Fruit fly (Drosophila melanogaster) whole organism, embryonic: ENCODE results near the gene CG9328.
A peak's percentile ranks its signal among the peaks of the same experiment; 100 is the strongest.

ENCODE experiments used
- Asciz ChIP-seq: fragments of 200-800 bp; sonication (Bioruptor generic); optimal IDR thresholded peaks from 2 replicates; lab custom pipeline; 2017; ENCODE audit warnings: missing biosample characterization, mild to moderate bottlenecking, missing genetic modification characterization, missing genetic modification reagents
- Awh ChIP-seq: fragments of 200-800 bp; sonication (Bioruptor generic); IDR thresholded peaks from 2 replicates; pipeline ENCODE4, ENCODE4 v1.3.6; 2022; ENCODE audit warnings: missing biosample characterization, missing genetic modification characterization
- CG10267 ChIP-seq: fragments of 200-800 bp; sonication (Bioruptor generic); optimal IDR thresholded peaks from 2 replicates; lab custom pipeline; 2018; ENCODE audit warnings: missing biosample characterization, mild to moderate bottlenecking, missing genetic modification characterization, moderate library complexity
- CG10366 ChIP-seq: fragments of 200-800 bp; sonication (Bioruptor generic); IDR thresholded peaks from 2 replicates; pipeline ENCODE4 v1.3.6; 2022; ENCODE audit warnings: missing biosample characterization, missing genetic modification characterization
- CG10565 ChIP-seq: fragments of 200-800 bp; sonication (Bioruptor generic); optimal IDR thresholded peaks from 3 replicates; lab custom pipeline; 2016; ENCODE audit warnings: missing biosample characterization, mild to moderate bottlenecking, missing genetic modification characterization
- CG12744 ChIP-seq: fragments of 200-800 bp; sonication (Bioruptor generic); optimal IDR thresholded peaks from 2 replicates; lab custom pipeline; 2016; ENCODE audit warnings: missing biosample characterization, missing genetic modification characterization
- CG13775 ChIP-seq: fragments of 200-800 bp; sonication (Bioruptor generic); optimal IDR thresholded peaks from 3 replicates; lab custom pipeline; 2017; ENCODE audit warnings: missing biosample characterization, mild to moderate bottlenecking, missing genetic modification characterization
- CG14667 ChIP-seq: fragments of 200-800 bp; sonication (Bioruptor generic); IDR thresholded peaks from 2 replicates; pipeline ENCODE4 v1.3.6; 2022; ENCODE audit warnings: missing biosample characterization, missing genetic modification characterization
- CG17359 ChIP-seq: fragments of 200-800 bp; sonication (Bioruptor generic); optimal IDR thresholded peaks from 3 replicates; lab custom pipeline; 2018; ENCODE audit warnings: missing biosample characterization, mild to moderate bottlenecking, missing genetic modification characterization, moderate library complexity
- CG17568 ChIP-seq: fragments of 200-800 bp; sonication (Bioruptor generic); optimal IDR thresholded peaks from 2 replicates; lab custom pipeline; 2018; ENCODE audit warnings: missing biosample characterization, mild to moderate bottlenecking, missing genetic modification characterization, moderate library complexity
- CG17912 ChIP-seq: fragments of 200-800 bp; sonication (Bioruptor generic); optimal IDR thresholded peaks from 2 replicates; lab custom pipeline; 2018; ENCODE audit warnings: missing biosample characterization, mild to moderate bottlenecking, missing genetic modification characterization
- CG18599 ChIP-seq: fragments of 200-800 bp; sonication (Bioruptor generic); optimal IDR thresholded peaks from 3 replicates; lab custom pipeline; 2017; ENCODE audit warnings: missing biosample characterization, missing genetic modification characterization, mild to moderate bottlenecking, moderate library complexity, missing genetic modification reagents
- CG18764 ChIP-seq: fragments of 200-800 bp; sonication (Bioruptor generic); optimal IDR thresholded peaks from 3 replicates; lab custom pipeline; 2016; ENCODE audit warnings: missing biosample characterization, missing genetic modification characterization
- CG2120 ChIP-seq: fragments of 200-800 bp; sonication (Bioruptor generic); optimal IDR thresholded peaks from 3 replicates; lab custom pipeline; 2016; ENCODE audit warnings: missing biosample characterization, missing genetic modification characterization
- CG33213 ChIP-seq: fragments of 200-800 bp; sonication (Bioruptor generic); optimal IDR thresholded peaks from 3 replicates; lab custom pipeline; 2016; ENCODE audit warnings: missing biosample characterization, missing genetic modification characterization
- CG6765 ChIP-seq: fragments of 200-800 bp; sonication (Bioruptor generic); optimal IDR thresholded peaks from 3 replicates; lab custom pipeline; 2017; ENCODE audit warnings: missing biosample characterization, mild to moderate bottlenecking, missing genetic modification characterization
- CkIIα-i1 ChIP-seq: fragments of 200-800 bp; sonication (Bioruptor generic); IDR thresholded peaks from 2 replicates; pipeline ENCODE4 v1.3.6; 2022; ENCODE audit warnings: missing biosample characterization, missing genetic modification characterization
- D19A ChIP-seq: fragments of 200-800 bp; optimal IDR thresholded peaks from 3 replicates; lab custom pipeline; 2019; ENCODE audit warnings: missing biosample characterization, mild to moderate bottlenecking, missing genetic modification characterization, moderate library complexity
- Dip3 ChIP-seq: fragments of 200-800 bp; sonication (Bioruptor generic); optimal IDR thresholded peaks from 3 replicates; lab custom pipeline; 2016; ENCODE audit warnings: missing biosample characterization, missing genetic modification characterization
- Dll ChIP-seq: fragments of 200-800 bp; sonication (Bioruptor generic); IDR thresholded peaks from 4 replicates; pipeline ENCODE4 v1.3.6; 2022; ENCODE audit warnings: missing biosample characterization, missing genetic modification characterization; ENCODE audit not compliant: partially characterized antibody
- GATAe ChIP-seq: fragments of 200-800 bp; sonication (Bioruptor generic); conservative IDR thresholded peaks from 2 replicates; pipeline ENCODE4 v1.3.6; 2022; ENCODE audit warnings: missing biosample characterization, missing genetic modification characterization
- Gug ChIP-seq: fragments of 200-800 bp; sonication (Bioruptor generic); IDR thresholded peaks from 4 replicates; pipeline ENCODE4 v1.3.6; 2022; ENCODE audit warnings: missing biosample characterization, missing genetic modification characterization
- Opbp ChIP-seq: fragments of 200-800 bp; sonication (Bioruptor generic); IDR thresholded peaks from 3 replicates; pipeline ENCODE4 v1.3.6; 2022; ENCODE audit warnings: missing biosample characterization, missing genetic modification characterization; ENCODE audit not compliant: partially characterized antibody
- Poxn ChIP-seq: fragments of 200-800 bp; sonication (Bioruptor generic); IDR thresholded peaks from 2 replicates; pipeline ENCODE4 v1.3.6; 2022; ENCODE audit warnings: missing biosample characterization, missing genetic modification characterization
- Rfx ChIP-seq: fragments of 200-800 bp; sonication (Bioruptor generic); IDR thresholded peaks from 2 replicates; pipeline ENCODE4 v1.3.6; 2022; ENCODE audit warnings: missing biosample characterization, missing genetic modification characterization
- Side ChIP-seq: fragments of 200-800 bp; sonication (Bioruptor generic); optimal IDR thresholded peaks from 2 replicates; lab custom pipeline; 2016; ENCODE audit warnings: missing biosample characterization, missing genetic modification characterization
- al ChIP-seq: fragments of 200-800 bp; sonication (Bioruptor generic); IDR thresholded peaks from 2 replicates; pipeline ENCODE4 v1.3.6; 2022; ENCODE audit warnings: missing biosample characterization, missing genetic modification characterization
- ash1 ChIP-seq: fragments of 200-800 bp; sonication (Bioruptor generic); optimal IDR thresholded peaks from 2 replicates; lab custom pipeline; 2018; ENCODE audit warnings: missing biosample characterization, mild to moderate bottlenecking, missing genetic modification characterization
- az2 ChIP-seq: fragments of 200-800 bp; sonication (Bioruptor generic); optimal IDR thresholded peaks from 3 replicates; lab custom pipeline; 2016; ENCODE audit warnings: missing biosample characterization, missing genetic modification characterization
- bsh ChIP-seq, 2 experiments: fragments of 200-800 bp; sonication (Bioruptor generic); optimal IDR thresholded peaks; 2 replicates each; lab custom pipeline; 2017 to 2018; ENCODE audit warnings: mild to moderate bottlenecking in 2 of 2, missing biosample characterization in 2 of 2, missing genetic modification characterization in 2 of 2, moderate library complexity in 1 of 2
- croc ChIP-seq: fragments of 200-800 bp; sonication (Bioruptor generic); conservative IDR thresholded peaks from 3 replicates; pipeline ENCODE4 v1.3.6; 2022; ENCODE audit warnings: missing biosample characterization, missing genetic modification characterization
- dimm ChIP-seq: fragments of 200-800 bp; sonication (Bioruptor generic); IDR thresholded peaks from 2 replicates; pipeline ENCODE4 v1.3.6; 2022; ENCODE audit warnings: missing biosample characterization, missing genetic modification characterization
- dpn ChIP-seq, 2 experiments: fragments of 200-800 bp; sonication (Bioruptor generic); optimal IDR thresholded peaks; 3 replicates each; lab custom pipeline; 2016; ENCODE audit warnings: missing biosample characterization in 2 of 2, missing genetic modification characterization in 2 of 2
- esg ChIP-seq: fragments of 200-800 bp; sonication (Bioruptor generic); conservative IDR thresholded peaks from 2 replicates; pipeline ENCODE4 v1.3.6; 2022; ENCODE audit warnings: missing biosample characterization, missing genetic modification characterization
- fd3F ChIP-seq: fragments of 200-800 bp; sonication (Bioruptor generic); optimal IDR thresholded peaks from 2 replicates; lab custom pipeline; 2018; ENCODE audit warnings: missing biosample characterization, mild to moderate bottlenecking, missing genetic modification characterization, moderate library complexity
- h ChIP-seq: fragments of >200 bp; optimal IDR thresholded peaks from 2 replicates; lab custom pipeline; 2017
- hb ChIP-seq: fragments of 200-800 bp; sonication (Bioruptor generic); IDR thresholded peaks from 3 replicates; pipeline ENCODE4 v1.3.6; 2022; ENCODE audit warnings: missing biosample characterization, missing genetic modification characterization; ENCODE audit not compliant: partially characterized antibody
- hth ChIP-seq: fragments of >200 bp; optimal IDR thresholded peaks from 2 replicates; lab custom pipeline; 2017; ENCODE audit warnings: inconsistent platforms
- jing ChIP-seq: fragments of 200-800 bp; sonication (Bioruptor generic); optimal IDR thresholded peaks from 2 replicates; lab custom pipeline; 2018; ENCODE audit warnings: missing biosample characterization, mild to moderate bottlenecking, missing genetic modification characterization
- lov ChIP-seq, 2 experiments: fragments of 200-800 bp in 1 of 2; fragments of >200 bp in 1 of 2; sonication (Bioruptor generic) in 1 of 2; IDR thresholded peaks in 1 of 2; optimal IDR thresholded peaks in 1 of 2; 2 replicates in 1 of 2; 3 replicates in 1 of 2; pipeline versions ENCODE4 v1.3.6 to Lab custom; 2017 to 2022; ENCODE audit warnings: missing biosample characterization in 1 of 2, missing genetic modification characterization in 1 of 2
- oc ChIP-seq: fragments of 200-800 bp; sonication (Bioruptor generic); optimal IDR thresholded peaks from 2 replicates; lab custom pipeline; 2018; ENCODE audit warnings: missing biosample characterization, mild to moderate bottlenecking, missing genetic modification characterization, moderate library complexity
- ranshi ChIP-seq: fragments of 200-800 bp; sonication (Bioruptor generic); IDR thresholded peaks from 2 replicates; pipeline ENCODE4 v1.3.6; 2022; ENCODE audit warnings: missing biosample characterization, missing genetic modification characterization
- scrt ChIP-seq: fragments of 200-800 bp; sonication (Bioruptor generic); optimal IDR thresholded peaks from 2 replicates; lab custom pipeline; 2018; ENCODE audit warnings: missing biosample characterization, mild to moderate bottlenecking, missing genetic modification characterization, moderate library complexity
- sob ChIP-seq: fragments of 200-800 bp; sonication (Bioruptor generic); IDR thresholded peaks from 2 replicates; pipeline ENCODE4 v1.3.6; 2022; ENCODE audit warnings: missing biosample characterization, missing genetic modification characterization
- wek ChIP-seq: fragments of 200-800 bp; sonication (Bioruptor generic); optimal IDR thresholded peaks from 3 replicates; lab custom pipeline; 2018; ENCODE audit warnings: missing biosample characterization, mild to moderate bottlenecking, missing genetic modification characterization, moderate library complexity
- zen ChIP-seq: fragments of 200-800 bp; sonication (Bioruptor generic); optimal IDR thresholded peaks from 3 replicates; lab custom pipeline; 2018; ENCODE audit warnings: missing biosample characterization, mild to moderate bottlenecking, missing genetic modification characterization, moderate library complexity
- zen2 ChIP-seq: fragments of 200-800 bp; sonication (Bioruptor generic); IDR thresholded peaks from 3 replicates; pipeline ENCODE4 v1.3.6; 2022; ENCODE audit warnings: missing biosample characterization, missing genetic modification characterization; ENCODE audit not compliant: partially characterized antibody

CG9328 gene

dm6 chr2L:20799991-20800897, 2.7 kb downstream of the CG9328 start (continued):
- peak; percentile 67 for TF ChIP-seq CG13775 (GFP tag; lab: Kevin White, UChicago)
- peak; percentile 71 for TF ChIP-seq CG14667 (GFP tag; lab: Robert Waterston, UW)
- TF ChIP-seq scrt (GFP tag; lab: Kevin White, UChicago) = peak; percentile 76
- TF ChIP-seq Poxn (GFP tag; lab: Robert Waterston, UW) = peak; percentile 65
- TF ChIP-seq hth (lab: Kevin White, UChicago) = no peak
- TF ChIP-seq zen2 (GFP tag; lab: Robert Waterston, UW) = no peak
- TF ChIP-seq al = peak; percentile 62; the same call in 1 of the 2 replicates
- peak; percentile 73 for TF ChIP-seq esg (GFP tag; lab: Robert Waterston, UW)
- TF ChIP-seq D19A (tag; lab: Kevin White, UChicago) = peak; percentile 32
- no peak for TF ChIP-seq CG10565 (GFP tag; lab: Kevin White, UChicago)
- peak; percentile 59; the same call in 1 of the 2 replicates for TF ChIP-seq Awh (GFP tag; lab: Robert Waterston, UW)
- TF ChIP-seq bsh (GFP tag; optimal IDR thresholded peaks at IDR 0.05; lab: Kevin White, UChicago) = peak; percentile 63 to 72
- TF ChIP-seq Side (GFP tag; lab: Kevin White, UChicago) = peak; percentile 82
- peak; percentile 63; the same call in 3 of the 4 replicates for TF ChIP-seq Gug (GFP tag; lab: Robert Waterston, UW)
- TF ChIP-seq jing (GFP tag; lab: Kevin White, UChicago) = peak; percentile 61
- TF ChIP-seq az2 (GFP tag; lab: Kevin White, UChicago) = peak; percentile 61
- peak; percentile 25 for TF ChIP-seq Asciz (GFP tag; lab: Kevin White, UChicago)
- peak; percentile 46 for TF ChIP-seq CG17568
- peak; percentile 96 for TF ChIP-seq CG18599 (GFP tag; lab: Kevin White, UChicago)
- TF ChIP-seq CG10267 (tag; lab: Kevin White, UChicago) = peak; percentile 60
- TF ChIP-seq CG12744 = peak; percentile 62
- TF ChIP-seq Dip3 = peak; percentile 81
- peak; percentile 76 for TF ChIP-seq sob (GFP tag; lab: Robert Waterston, UW)
- peak; percentile 53 for TF ChIP-seq croc (GFP tag; lab: Robert Waterston, UW)
- TF ChIP-seq CkIIα-i1 = 0 out of 2 replicates have a peak, but pooled peaks have one; percentile 20
- peak; percentile 62 for TF ChIP-seq zen
- TF ChIP-seq fd3F (GFP tag; lab: Kevin White, UChicago) = peak; percentile 66
- TF ChIP-seq h (lab: Kevin White, UChicago) = no peak
- peak; percentile 83 for TF ChIP-seq ranshi (GFP tag; lab: Robert Waterston, UW)
- peak; percentile 11 for TF ChIP-seq wek
- no peak for TF ChIP-seq lov (optimal IDR thresholded peaks at IDR 0.05; lab: Kevin White, UChicago)
- TF ChIP-seq lov (GFP tag; IDR thresholded peaks at IDR 0.05; lab: Robert Waterston, UW) = 0 out of 3 replicates have a peak, but pooled peaks have one; percentile 51
- TF ChIP-seq Opbp = no peak
- peak; percentile 18 for TF ChIP-seq oc (tag; lab: Kevin White, UChicago)
- peak; percentile 68 for TF ChIP-seq CG33213 (GFP tag; lab: Kevin White, UChicago)
- TF ChIP-seq Rfx (GFP tag; lab: Robert Waterston, UW) = peak; percentile 87
- no peak for TF ChIP-seq hb (GFP tag; lab: Robert Waterston, UW)
- no peak for TF ChIP-seq CG17912
- no peak for TF ChIP-seq Dll (GFP tag; lab: Robert Waterston, UW)
- peak; percentile 35 for TF ChIP-seq CG18764 (GFP tag; lab: Kevin White, UChicago)
- TF ChIP-seq CG17359 (tag; lab: Kevin White, UChicago) = peak; percentile 77
- TF ChIP-seq CG2120 (GFP tag; lab: Kevin White, UChicago) = peak; percentile 94
- TF ChIP-seq dpn (GFP tag; optimal IDR thresholded peaks at IDR 0.05; lab: Kevin White, UChicago) = peak; percentile 74 to 83
- TF ChIP-seq CG10366 = peak; percentile 62
- no peak for TF ChIP-seq dimm
- no peak for TF ChIP-seq GATAe (GFP tag; lab: Robert Waterston, UW)
- TF ChIP-seq ash1 (GFP tag; lab: Kevin White, UChicago) = peak; percentile 58
- TF ChIP-seq CG6765 (GFP tag; lab: Kevin White, UChicago) = peak; percentile 54
